Fruit fly (Drosophila melanogaster): ENCODE data around the gene Ndc80.

The Ndc80 gene

dm6 chrX:13641891-13642617 is 30.2 kb upstream of the Ndc80 start:
- peak; percentile 48 for TF ChIP-seq CG12768 (GFP tag; optimal IDR thresholded peaks at IDR 0.05)
- peak; percentile 32 for TF ChIP-seq CG1620 (GFP tag; optimal IDR thresholded peaks at IDR 0.05)
- no peak for TF ChIP-seq Hr96 (GFP tag; optimal IDR thresholded peaks at IDR 0.05)
- TF ChIP-seq tj (GFP tag; optimal IDR thresholded peaks at IDR 0.05), result no peak
- no peak for TF ChIP-seq CG11617 (GFP tag; optimal IDR thresholded peaks at IDR 0.05)
- peak; percentile 40 for TF ChIP-seq bab1 (GFP tag; optimal IDR thresholded peaks at IDR 0.05)
- no peak for TF ChIP-seq CG5204 (GFP tag; optimal IDR thresholded peaks at IDR 0.05)
- no peak for TF ChIP-seq ovo (GFP tag; optimal IDR thresholded peaks at IDR 0.05)
- no peak for TF ChIP-seq CG14711 (tag; optimal IDR thresholded peaks at IDR 0.05)
- no peak for TF ChIP-seq CG7045 (GFP tag; optimal IDR thresholded peaks at IDR 0.05)
- peak; percentile 37 for TF ChIP-seq Mnt (GFP tag; optimal IDR thresholded peaks at IDR 0.05)
- no peak for TF ChIP-seq CG33017 (tag; optimal IDR thresholded peaks at IDR 0.05)
- TF ChIP-seq cic (GFP tag; optimal IDR thresholded peaks at IDR 0.05), result no peak
- peak; percentile 38 for TF ChIP-seq pad (GFP tag; optimal IDR thresholded peaks at IDR 0.05)
- no peak for TF ChIP-seq cnc (optimal IDR thresholded peaks at IDR 0.05)
- TF ChIP-seq CG7101 (tag; optimal IDR thresholded peaks at IDR 0.05), result peak; percentile 16
- TF ChIP-seq kay (GFP tag; ENCODE audit: borderline replicate concordance), result no peak
- no peak for TF ChIP-seq toe (GFP tag; optimal IDR thresholded peaks at IDR 0.05)
- TF ChIP-seq Clk (GFP tag; optimal IDR thresholded peaks at IDR 0.05), result no peak
- TF ChIP-seq Crg-1 (GFP tag; optimal IDR thresholded peaks at IDR 0.05), result no peak

- TF ChIP-seq pad (GFP tag; optimal IDR thresholded peaks at IDR 0.05) (no peak), kay (GFP tag; ENCODE audit: borderline replicate concordance) (peak; percentile 28), toe (GFP tag; optimal IDR thresholded peaks at IDR 0.05) (peak; percentile 16), cnc (optimal IDR thresholded peaks at IDR 0.05) (no peak), CG7101 (tag; optimal IDR thresholded peaks at IDR 0.05) (peak; percentile 85), Crg-1 (GFP tag; optimal IDR thresholded peaks at IDR 0.05) (peak; percentile 17), cic (GFP tag; optimal IDR thresholded peaks at IDR 0.05) (no peak), ovo (GFP tag; optimal IDR thresholded peaks at IDR 0.05) (no peak), Mnt (GFP tag; optimal IDR thresholded peaks at IDR 0.05) (no peak), CG1620 (GFP tag; optimal IDR thresholded peaks at IDR 0.05) (peak; percentile 67), Hr96 (GFP tag; optimal IDR thresholded peaks at IDR 0.05) (peak; percentile 79), CG5204 (GFP tag; optimal IDR thresholded peaks at IDR 0.05) (peak; percentile 69), CG33017 (tag; optimal IDR thresholded peaks at IDR 0.05) (peak; percentile 63), CG11617 (GFP tag; optimal IDR thresholded peaks at IDR 0.05) (peak; percentile 81), tj (GFP tag; optimal IDR thresholded peaks at IDR 0.05) (peak; percentile 42), CG14711 (tag; optimal IDR thresholded peaks at IDR 0.05) (peak; percentile 66), CG7045 (GFP tag; optimal IDR thresholded peaks at IDR 0.05) (peak; percentile 42), Clk (GFP tag; optimal IDR thresholded peaks at IDR 0.05) (no peak), bab1 (GFP tag; optimal IDR thresholded peaks at IDR 0.05) (peak; percentile 81)
Observed at dm6 chrX:13641115-13641890, 29.4 kb upstream of the Ndc80 start.

dm6 chrX:13640692-13641011 is 28.8 kb upstream of the Ndc80 start:
- TF ChIP-seq cnc (optimal IDR thresholded peaks at IDR 0.05) (no peak), CG33017 (tag; optimal IDR thresholded peaks at IDR 0.05) (no peak), tj (GFP tag; optimal IDR thresholded peaks at IDR 0.05) (no peak), kay (GFP tag; ENCODE audit: borderline replicate concordance) (no peak), Clk (GFP tag; optimal IDR thresholded peaks at IDR 0.05) (no peak), Mnt (GFP tag; optimal IDR thresholded peaks at IDR 0.05) (no peak), CG11617 (GFP tag; optimal IDR thresholded peaks at IDR 0.05) (no peak), bab1 (GFP tag; optimal IDR thresholded peaks at IDR 0.05) (no peak), toe (GFP tag; optimal IDR thresholded peaks at IDR 0.05) (no peak), CG12768 (GFP tag; optimal IDR thresholded peaks at IDR 0.05) (no peak), pad (GFP tag; optimal IDR thresholded peaks at IDR 0.05) (peak; percentile 58), Crg-1 (GFP tag; optimal IDR thresholded peaks at IDR 0.05) (no peak), CG14711 (tag; optimal IDR thresholded peaks at IDR 0.05) (no peak), ovo (GFP tag; optimal IDR thresholded peaks at IDR 0.05) (peak; percentile 60)

- TF ChIP-seq toe (GFP tag; optimal IDR thresholded peaks at IDR 0.05) (peak; percentile 84), tj (GFP tag; optimal IDR thresholded peaks at IDR 0.05) (peak; percentile 91), CG5204 (GFP tag; optimal IDR thresholded peaks at IDR 0.05) (peak; percentile 92), Hr96 (GFP tag; optimal IDR thresholded peaks at IDR 0.05) (peak; percentile 95), Mnt (GFP tag; optimal IDR thresholded peaks at IDR 0.05) (peak; percentile 95), kay (GFP tag; ENCODE audit: borderline replicate concordance) (peak; percentile 85), CG14711 (tag; optimal IDR thresholded peaks at IDR 0.05) (peak; percentile 95), Crg-1 (GFP tag; optimal IDR thresholded peaks at IDR 0.05) (peak; percentile 96), CG12768 (GFP tag; optimal IDR thresholded peaks at IDR 0.05) (peak; percentile 94), cic (GFP tag; optimal IDR thresholded peaks at IDR 0.05) (peak; percentile 90), CG33017 (tag; optimal IDR thresholded peaks at IDR 0.05) (peak; percentile 93), cnc (optimal IDR thresholded peaks at IDR 0.05) (no peak), CG11617 (GFP tag; optimal IDR thresholded peaks at IDR 0.05) (peak; percentile 95), CG1620 (GFP tag; optimal IDR thresholded peaks at IDR 0.05) (peak; percentile 94), bab1 (GFP tag; optimal IDR thresholded peaks at IDR 0.05) (peak; percentile 97), CG7045 (GFP tag; optimal IDR thresholded peaks at IDR 0.05) (peak; percentile 88), pad (GFP tag; optimal IDR thresholded peaks at IDR 0.05) (peak; percentile 89), Clk (GFP tag; optimal IDR thresholded peaks at IDR 0.05) (peak; percentile 80), ovo (GFP tag; optimal IDR thresholded peaks at IDR 0.05) (peak; percentile 77), CG7101 (tag; optimal IDR thresholded peaks at IDR 0.05) (peak; percentile 98)
Observed at dm6 chrX:13639998-13640691, 28.3 kb upstream of the Ndc80 start.
